Worm (Caenorhabditis elegans): ENCODE results near the gene F17C8.9.

The F17C8.9 gene

ce11 chrIII:4754001-4754561 lies 19.9 kb downstream of the F17C8.9 start, which contains the start of the genes rps-0 and rbg-3 (continued):
- TF ChIP-seq irx-1 (tag; optimal IDR thresholded peaks at IDR 0.05) (peak; percentile 85), tlp-1 (tag; optimal IDR thresholded peaks at IDR 0.05) (no peak), rnt-1 (tag; optimal IDR thresholded peaks at IDR 0.05) (peak; percentile 92), fos-1 (tag; optimal IDR thresholded peaks at IDR 0.05) (peak; percentile 88), lin-15B (tag; optimal IDR thresholded peaks at IDR 0.05) (peak; percentile 92), ces-1 (GFP tag; optimal IDR thresholded peaks at IDR 0.05) (no peak), tbx-2 (tag; optimal IDR thresholded peaks at IDR 0.05) (peak; percentile 93), lin-14 (GFP tag; optimal IDR thresholded peaks at IDR 0.05) (peak; percentile 95), unc-86 (tag; optimal IDR thresholded peaks at IDR 0.05) (peak; percentile 88), xbp-1 (tag; optimal IDR thresholded peaks at IDR 0.05) (peak; percentile 93), nhr-11 (tag; optimal IDR thresholded peaks at IDR 0.05) (peak; percentile 74), ama-1 (optimal IDR thresholded peaks at IDR 0.05) (no peak), F16B12.6 (tag; optimal IDR thresholded peaks at IDR 0.05) (peak; percentile 71), zag-1 (tag; optimal IDR thresholded peaks at IDR 0.05) (no peak), blmp-1 (tag; optimal IDR thresholded peaks at IDR 0.05) (peak; percentile 89), nhr-47 (tag; optimal IDR thresholded peaks at IDR 0.05) (peak; percentile 95), pqm-1 (tag; optimal IDR thresholded peaks at IDR 0.05) (no peak), isw-1 (GFP tag; IDR thresholded peaks at IDR 0.05) (peak; percentile 93), jun-1 (tag; optimal IDR thresholded peaks at IDR 0.05) (peak; percentile 90), nhr-12 (tag; optimal IDR thresholded peaks at IDR 0.05) (no peak), lin-39 (tag; optimal IDR thresholded peaks at IDR 0.05) (peak; percentile 77), aha-1 (tag; optimal IDR thresholded peaks at IDR 0.05) (peak; percentile 2), nhr-77 (tag; optimal IDR thresholded peaks at IDR 0.05) (peak; percentile 89), ztf-11 (tag; optimal IDR thresholded peaks at IDR 0.05) (peak in 1 of 2 experiments; percentile 72), nhr-84 (tag; optimal IDR thresholded peaks at IDR 0.05) (no peak), egl-27 (tag; optimal IDR thresholded peaks at IDR 0.05) (no peak), mep-1 (tag; optimal IDR thresholded peaks at IDR 0.05) (peak; percentile 98), zip-4 (GFP tag; optimal IDR thresholded peaks at IDR 0.05) (peak; percentile 74), lin-35 (GFP tag; optimal IDR thresholded peaks at IDR 0.05) (peak; percentile 92 to 95), sox-4 (tag; optimal IDR thresholded peaks at IDR 0.05) (peak; percentile 64), sptf-1 (tag; optimal IDR thresholded peaks at IDR 0.05) (no peak), Y116A8C.19 (tag; optimal IDR thresholded peaks at IDR 0.05; ENCODE audit: borderline replicate concordance) (no peak), nhr-76 (tag; optimal IDR thresholded peaks at IDR 0.05) (no peak), nhr-19 (GFP tag; conservative IDR thresholded peaks at IDR 0.05) (peak; percentile 93), C34B4.2 (tag; optimal IDR thresholded peaks at IDR 0.05) (no peak), sup-37 (GFP tag; optimal IDR thresholded peaks at IDR 0.05) (peak; percentile 38), snpc-4 (tag; optimal IDR thresholded peaks at IDR 0.05) (peak; percentile 47), mab-9 (GFP tag; IDR thresholded peaks at IDR 0.05) (peak; percentile 72), snu-23 (GFP tag; optimal IDR thresholded peaks at IDR 0.05) (peak; percentile 96), unc-130 (tag; optimal IDR thresholded peaks at IDR 0.05) (peak; percentile 97), mdl-1 (tag; optimal IDR thresholded peaks at IDR 0.05) (peak in 1 of 2 experiments; percentile 84), aly-2 (tag; optimal IDR thresholded peaks at IDR 0.05) (peak; percentile 66), fkh-8 (tag; optimal IDR thresholded peaks at IDR 0.05) (peak; percentile 94), nhr-237 (tag; optimal IDR thresholded peaks at IDR 0.05) (peak; percentile 49), unc-98 (GFP tag; IDR thresholded peaks at IDR 0.05) (no peak; the same call in 1 of the 2 replicates), lsy-2 (tag; optimal IDR thresholded peaks at IDR 0.05) (peak; percentile 97), nhr-20 (tag; optimal IDR thresholded peaks at IDR 0.05) (peak; percentile 91), hlh-17 (GFP tag; optimal IDR thresholded peaks at IDR 0.05; ENCODE audit: borderline replicate concordance) (no peak), fkh-10 (GFP tag; optimal IDR thresholded peaks at IDR 0.05) (peak; percentile 42), swsn-7 (tag; optimal IDR thresholded peaks at IDR 0.05) (peak; percentile 92), lin-13 (GFP tag; optimal IDR thresholded peaks at IDR 0.05) (peak; percentile 90), efl-3 (GFP tag; optimal IDR thresholded peaks at IDR 0.05) (no peak), unc-30 (tag; optimal IDR thresholded peaks at IDR 0.05) (no peak), ceh-88 (GFP tag; IDR thresholded peaks at IDR 0.05) (peak; percentile 64)
